Worm (Caenorhabditis elegans) whole organism, mixed stage, embryonic: ENCODE data around the gene swsn-1.

ENCODE experiments used
- mab-5 ChIP-seq: fragments of 150-350 bp; optimal IDR thresholded peaks from 2 replicates; lab custom pipeline; 2014; ENCODE audit warnings: missing biosample characterization, missing genetic modification characterization
- pha-4 ChIP-seq: fragments of 150-350 bp; optimal IDR thresholded peaks from 2 replicates; lab custom pipeline; 2018; ENCODE audit warnings: missing biosample characterization, missing genetic modification reagents, missing genetic modification characterization
- snpc-4 ChIP-seq: fragments of 150-350 bp; optimal IDR thresholded peaks from 2 replicates; lab custom pipeline; 2014; ENCODE audit warnings: missing biosample characterization, missing genetic modification characterization
- zip-8 ChIP-seq: fragments of 150-350 bp; optimal IDR thresholded peaks from 2 replicates; lab custom pipeline; 2014; ENCODE audit warnings: missing biosample characterization, missing genetic modification characterization

- TF ChIP-seq pha-4 (tag; lab: Kevin White, UChicago) = no peak
- no peak for TF ChIP-seq snpc-4
- TF ChIP-seq zip-8 (tag; lab: Kevin White, UChicago) = no peak
- no peak for TF ChIP-seq mab-5
Measured at ce11 chrV:20203085-20203484, 46.2 kb downstream of the swsn-1 start, which contains the start of gene fbxa-113.
